Fruit fly (Drosophila melanogaster): ENCODE measurements around the gene Hpd.

DNA sequence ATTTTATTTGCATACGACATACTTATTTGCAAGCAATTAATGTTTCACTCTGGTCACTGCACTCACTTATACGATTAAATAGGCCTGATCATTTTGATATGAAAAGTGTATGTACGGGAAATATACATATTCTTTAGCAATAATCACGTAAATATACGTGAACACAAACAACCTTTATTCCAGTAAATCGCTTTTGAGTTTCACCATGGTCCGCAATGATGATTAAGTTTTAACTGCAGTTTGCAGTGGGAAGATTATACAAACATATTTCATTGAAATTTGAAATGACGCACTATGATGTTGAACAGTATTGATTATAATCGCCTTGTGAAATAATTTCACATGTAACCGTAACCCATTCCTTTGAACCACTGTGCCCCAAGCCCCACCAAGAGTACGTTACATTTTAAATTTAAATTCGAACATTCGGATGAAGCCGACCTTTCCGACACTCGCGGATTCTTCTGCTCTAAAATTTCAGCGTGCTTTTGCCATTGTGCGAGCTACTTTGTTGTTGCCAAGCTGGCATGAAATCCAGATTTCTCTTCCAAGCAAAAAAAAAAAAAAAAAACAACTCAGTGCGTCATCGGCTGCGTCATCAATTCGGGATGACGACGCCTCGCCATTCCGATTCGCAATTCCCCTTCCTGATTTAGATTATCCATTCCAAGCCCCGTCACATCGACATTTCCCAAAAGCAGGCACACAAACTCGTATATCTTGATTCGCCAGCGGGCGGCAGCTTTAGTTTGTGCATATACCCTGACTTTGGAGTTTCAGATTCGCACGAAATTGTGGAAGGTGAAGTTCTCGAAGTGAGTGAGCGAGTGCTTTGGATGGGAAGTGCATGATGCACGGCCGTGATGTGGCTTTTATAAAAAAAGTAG is 35.9 kb downstream of the Hpd start:
- TF ChIP-seq Ets96B (tag; optimal IDR thresholded peaks at IDR 0.05) (peak; percentile 47), CG16779 (tag; optimal IDR thresholded peaks at IDR 0.05) (peak; percentile 40), Lpt (GFP tag; optimal IDR thresholded peaks at IDR 0.05) (no peak), pdm3 (GFP tag; optimal IDR thresholded peaks at IDR 0.05) (peak; percentile 49), Eip93F (GFP tag; optimal IDR thresholded peaks at IDR 0.05) (peak; percentile 37), CG9139 (GFP tag; optimal IDR thresholded peaks at IDR 0.05) (peak; percentile 0), CG8119 (GFP tag; IDR thresholded peaks at IDR 0.05) (peak; percentile 41; the same call in 1 of the 3 replicates), Met (GFP tag; optimal IDR thresholded peaks at IDR 0.05) (peak; percentile 82), esn (GFP tag; optimal IDR thresholded peaks at IDR 0.05) (peak; percentile 85), achi (GFP tag; optimal IDR thresholded peaks at IDR 0.05) (peak; percentile 39), Eip78C (GFP tag) (peak; percentile 93), CG3032 (tag; optimal IDR thresholded peaks at IDR 0.05) (peak; percentile 67), fd85E (GFP tag; optimal IDR thresholded peaks at IDR 0.05) (no peak), Eip75B (GFP tag; optimal IDR thresholded peaks at IDR 0.05) (peak; percentile 69)

Measured in whole organism, prepupa.